Fruit fly (Drosophila melanogaster): ENCODE results near the gene CG9886.

The CG9886 gene

dm6 chr2L:2450723-2451379 is 30.2 kb downstream of the CG9886 start:
- TF ChIP-seq ttk (optimal IDR thresholded peaks at IDR 0.05) (no peak), h (optimal IDR thresholded peaks at IDR 0.05) (no peak), Myc (optimal IDR thresholded peaks at IDR 0.05) (no peak), insv (optimal IDR thresholded peaks at IDR 0.05) (no peak), psq (optimal IDR thresholded peaks at IDR 0.05) (no peak), Sin3A (optimal IDR thresholded peaks at IDR 0.05) (no peak)

DNA sequence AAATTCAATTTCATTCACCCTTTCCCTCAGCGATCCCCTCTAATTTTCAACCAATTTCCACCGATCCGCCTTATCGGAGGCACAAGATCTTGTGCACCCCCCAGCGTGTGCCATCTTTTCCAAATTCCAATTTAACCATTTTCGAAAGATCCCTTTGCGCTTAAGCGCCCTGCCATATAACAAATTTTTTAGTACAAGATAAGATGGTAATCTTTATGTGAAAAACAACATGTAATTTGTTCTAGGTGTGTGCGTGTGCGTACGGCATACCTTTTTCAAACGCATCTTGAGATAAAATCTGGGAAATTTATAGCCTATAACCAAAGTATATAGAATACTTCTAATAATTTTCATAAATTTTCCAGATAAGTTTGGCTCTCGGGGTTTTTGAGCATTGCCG is 33.2 kb downstream of the CG9886 start:
- no peak for TF ChIP-seq ttk (optimal IDR thresholded peaks at IDR 0.05)
- no peak for TF ChIP-seq Sin3A (optimal IDR thresholded peaks at IDR 0.05)
- TF ChIP-seq Myc (optimal IDR thresholded peaks at IDR 0.05), result no peak
- no peak for TF ChIP-seq insv (optimal IDR thresholded peaks at IDR 0.05)
- no peak for TF ChIP-seq h (optimal IDR thresholded peaks at IDR 0.05)
- no peak for TF ChIP-seq psq (optimal IDR thresholded peaks at IDR 0.05)

DNA sequence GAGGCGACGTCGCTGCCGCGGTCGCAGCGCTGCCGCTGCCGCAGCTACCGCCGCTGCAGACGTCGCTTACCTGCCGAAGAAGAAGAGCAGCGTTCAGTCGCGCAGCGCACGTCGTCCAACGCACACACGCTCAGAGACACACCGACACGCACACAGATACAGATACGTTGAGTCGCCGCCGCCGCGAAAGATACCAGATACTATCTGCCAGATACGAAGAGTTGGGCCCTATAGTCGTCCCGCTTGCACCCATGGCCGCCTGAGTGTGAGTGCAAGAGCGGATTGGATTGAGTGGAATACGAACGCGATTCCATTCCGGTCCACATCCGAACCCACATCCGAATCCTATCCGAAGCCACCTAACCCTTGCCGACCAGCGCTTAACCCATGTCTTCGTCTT is 34.0 kb downstream of the CG9886 start:
- no peak for TF ChIP-seq psq (optimal IDR thresholded peaks at IDR 0.05)
- TF ChIP-seq Myc (optimal IDR thresholded peaks at IDR 0.05), result no peak
- TF ChIP-seq insv (optimal IDR thresholded peaks at IDR 0.05), result no peak
- no peak for TF ChIP-seq Sin3A (optimal IDR thresholded peaks at IDR 0.05)
- no peak for TF ChIP-seq h (optimal IDR thresholded peaks at IDR 0.05)
- no peak for TF ChIP-seq ttk (optimal IDR thresholded peaks at IDR 0.05)

dm6 chr2L:2456516-2457392 is 36.1 kb downstream of the CG9886 start:
- no peak for TF ChIP-seq h (optimal IDR thresholded peaks at IDR 0.05)
- no peak for TF ChIP-seq insv (optimal IDR thresholded peaks at IDR 0.05)
- no peak for TF ChIP-seq psq (optimal IDR thresholded peaks at IDR 0.05)
- no peak for TF ChIP-seq Sin3A (optimal IDR thresholded peaks at IDR 0.05)
- no peak for TF ChIP-seq ttk (optimal IDR thresholded peaks at IDR 0.05)
- no peak for TF ChIP-seq Myc (optimal IDR thresholded peaks at IDR 0.05)

dm6 chr2L:2459238-2459637 is 38.6 kb downstream of the CG9886 start:
- TF ChIP-seq ttk (optimal IDR thresholded peaks at IDR 0.05) (no peak), psq (optimal IDR thresholded peaks at IDR 0.05) (no peak), Sin3A (optimal IDR thresholded peaks at IDR 0.05) (no peak), h (optimal IDR thresholded peaks at IDR 0.05) (no peak)

- TF ChIP-seq insv (optimal IDR thresholded peaks at IDR 0.05) (no peak), psq (optimal IDR thresholded peaks at IDR 0.05) (no peak), ttk (optimal IDR thresholded peaks at IDR 0.05) (no peak), Sin3A (optimal IDR thresholded peaks at IDR 0.05) (no peak), Myc (optimal IDR thresholded peaks at IDR 0.05) (no peak), h (optimal IDR thresholded peaks at IDR 0.05) (no peak)
Measured at dm6 chr2L:2461322-2461999, 40.8 kb downstream of the CG9886 start.

DNA sequence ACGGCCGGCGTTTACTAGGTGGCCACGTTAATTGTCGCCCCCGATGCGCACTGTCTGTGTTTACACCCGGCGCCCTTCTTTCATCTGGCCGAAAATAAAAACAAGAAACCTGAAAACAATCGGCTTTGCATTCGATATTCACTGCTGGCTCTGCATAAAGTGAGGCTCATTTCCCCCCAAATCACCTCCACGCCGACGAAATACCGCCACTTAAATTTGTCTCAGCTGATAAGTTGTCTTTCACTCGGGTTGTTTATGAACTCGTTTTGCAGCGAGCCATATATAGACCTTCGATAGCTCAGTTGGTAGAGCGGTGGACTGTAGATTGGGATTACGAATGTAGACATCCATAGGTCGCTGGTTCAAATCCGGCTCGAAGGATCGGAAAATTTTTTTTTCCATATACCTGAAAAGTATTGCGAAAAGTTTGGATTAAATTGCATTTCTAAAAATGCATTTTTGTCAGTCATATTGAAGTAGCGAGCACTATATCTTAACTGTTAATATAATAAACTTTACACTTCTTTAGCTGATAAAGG is 41.7 kb downstream of the CG9886 start:
- TF ChIP-seq insv (optimal IDR thresholded peaks at IDR 0.05), result no peak
- TF ChIP-seq Sin3A (optimal IDR thresholded peaks at IDR 0.05), result no peak
- TF ChIP-seq ttk (optimal IDR thresholded peaks at IDR 0.05), result no peak
- TF ChIP-seq Myc (optimal IDR thresholded peaks at IDR 0.05), result no peak
- no peak for TF ChIP-seq h (optimal IDR thresholded peaks at IDR 0.05)
- no peak for TF ChIP-seq psq (optimal IDR thresholded peaks at IDR 0.05)

DNA sequence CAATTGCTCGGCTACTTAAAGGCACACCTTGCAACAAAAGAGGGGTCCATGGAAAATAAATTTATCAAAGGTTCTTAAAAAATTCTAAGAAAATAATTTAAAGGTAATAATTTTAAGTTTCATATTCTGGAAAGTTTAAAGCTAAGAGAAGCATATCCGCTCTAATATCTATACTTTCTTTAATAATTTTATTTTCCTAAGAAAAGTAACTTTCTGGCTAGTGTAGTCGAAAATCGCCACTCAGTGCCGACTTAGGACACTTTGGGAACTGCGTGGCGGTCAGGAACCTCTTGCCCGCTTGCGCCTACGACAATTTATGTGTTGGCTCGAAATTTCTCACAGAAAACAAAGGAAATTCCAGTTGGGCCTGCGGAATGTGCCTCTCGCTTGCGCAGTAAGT is 45.7 kb downstream of the CG9886 start:
- TF ChIP-seq ttk (optimal IDR thresholded peaks at IDR 0.05) (no peak), h (optimal IDR thresholded peaks at IDR 0.05) (no peak), Myc (optimal IDR thresholded peaks at IDR 0.05) (no peak), Sin3A (optimal IDR thresholded peaks at IDR 0.05) (no peak), insv (optimal IDR thresholded peaks at IDR 0.05) (no peak), psq (optimal IDR thresholded peaks at IDR 0.05) (no peak)

dm6 chr2L:2467722-2468372 is 47.2 kb downstream of the CG9886 start:
- no peak for TF ChIP-seq Sin3A (optimal IDR thresholded peaks at IDR 0.05)
- no peak for TF ChIP-seq psq (optimal IDR thresholded peaks at IDR 0.05)
- no peak for TF ChIP-seq insv (optimal IDR thresholded peaks at IDR 0.05)
- no peak for TF ChIP-seq h (optimal IDR thresholded peaks at IDR 0.05)
- no peak for TF ChIP-seq ttk (optimal IDR thresholded peaks at IDR 0.05)
- TF ChIP-seq Myc (optimal IDR thresholded peaks at IDR 0.05), result no peak

- TF ChIP-seq ttk (optimal IDR thresholded peaks at IDR 0.05), result no peak
- TF ChIP-seq h (optimal IDR thresholded peaks at IDR 0.05), result no peak
- no peak for TF ChIP-seq Myc (optimal IDR thresholded peaks at IDR 0.05)
- TF ChIP-seq psq (optimal IDR thresholded peaks at IDR 0.05), result no peak
- TF ChIP-seq insv (optimal IDR thresholded peaks at IDR 0.05), result no peak
- TF ChIP-seq Sin3A (optimal IDR thresholded peaks at IDR 0.05), result no peak
Measured at dm6 chr2L:2470585-2470984, 50.0 kb downstream of the CG9886 start.

DNA sequence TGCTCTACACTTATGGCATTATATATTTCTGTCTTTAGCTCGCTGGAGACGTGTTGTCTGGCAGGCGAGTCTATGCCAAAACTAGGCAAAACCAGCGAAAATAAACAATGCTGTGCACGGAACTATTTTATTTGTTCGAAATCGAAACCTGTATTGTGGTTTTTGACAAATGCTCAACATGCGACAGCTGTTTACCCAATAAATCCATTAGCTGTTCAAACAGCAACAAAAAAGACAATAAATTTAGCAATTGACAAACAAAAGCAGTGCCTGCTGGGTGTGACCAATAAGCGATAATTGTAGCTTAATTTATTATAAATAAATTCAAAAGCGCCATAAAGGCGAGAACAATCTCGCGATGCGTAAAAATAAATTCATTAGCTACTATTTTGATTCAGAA is 52.1 kb downstream of the CG9886 start:
- TF ChIP-seq psq (optimal IDR thresholded peaks at IDR 0.05), result no peak
- TF ChIP-seq ttk (optimal IDR thresholded peaks at IDR 0.05), result no peak
- TF ChIP-seq Sin3A (optimal IDR thresholded peaks at IDR 0.05), result no peak
- TF ChIP-seq Myc (optimal IDR thresholded peaks at IDR 0.05), result no peak
- no peak for TF ChIP-seq h (optimal IDR thresholded peaks at IDR 0.05)
- TF ChIP-seq insv (optimal IDR thresholded peaks at IDR 0.05), result no peak
